Worm (Caenorhabditis elegans): Measurements from ENCODE around the gene str-163.

DNA sequence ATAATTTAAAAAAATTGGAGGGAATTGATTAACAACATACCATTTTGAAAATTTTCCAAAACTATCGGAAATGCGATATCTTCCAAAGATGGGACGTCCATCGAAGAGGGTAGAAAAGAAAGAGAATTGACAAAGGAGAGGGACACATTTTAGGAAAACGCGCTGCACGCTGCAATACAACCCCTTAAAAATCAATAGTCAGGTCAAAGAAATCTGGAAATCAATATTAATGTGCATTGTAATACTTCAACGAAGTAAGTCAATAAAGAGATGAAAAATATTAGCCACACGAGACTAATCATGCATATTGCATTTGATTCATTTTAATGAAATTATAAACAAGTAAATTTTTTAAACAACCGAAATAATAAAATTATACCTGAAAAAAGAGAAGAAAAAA lies 15.4 kb downstream of the str-163 start, which contains the start of gene Y9C9A.13:
- no peak for TF ChIP-seq B0019.2 (GFP tag; conservative IDR thresholded peaks at IDR 0.05)
- no peak for TF ChIP-seq madf-8 (GFP tag; conservative IDR thresholded peaks at IDR 0.05)
- TF ChIP-seq Y95B8A.8 (GFP tag; IDR thresholded peaks at IDR 0.05) = no peak
- no peak for TF ChIP-seq F22D6.2 (tag; optimal IDR thresholded peaks at IDR 0.05)

Measured in whole organism, young adult.